Worm (Caenorhabditis elegans): ENCODE measurements around the gene C12D12.3.

Gene C12D12.3

ce11 chrX:3455561-3455960 is 33.5 kb upstream of the C12D12.3 start (continued):
- TF ChIP-seq egl-5 (tag; optimal IDR thresholded peaks at IDR 0.05), result peak; percentile 61
- no peak for TF ChIP-seq eor-1 (tag; optimal IDR thresholded peaks at IDR 0.05)

- no peak for TF ChIP-seq egl-5 (tag; optimal IDR thresholded peaks at IDR 0.05)
Measured at ce11 chrX:3462086-3462485, 27.0 kb upstream of the C12D12.3 start.

- TF ChIP-seq skn-1 (tag; optimal IDR thresholded peaks at IDR 0.05), result no peak
- TF ChIP-seq nhr-25 (tag; optimal IDR thresholded peaks at IDR 0.05), result peak; percentile 27
Measured at ce11 chrX:3463875-3464274, 25.2 kb upstream of the C12D12.3 start.

- no peak for TF ChIP-seq fkh-10 (GFP tag; optimal IDR thresholded peaks at IDR 0.05)
- TF ChIP-seq eor-1 (tag; optimal IDR thresholded peaks at IDR 0.05), result no peak
- no peak for TF ChIP-seq aly-2 (tag; optimal IDR thresholded peaks at IDR 0.05)
- no peak for TF ChIP-seq ceh-28 (tag; optimal IDR thresholded peaks at IDR 0.05)
- TF ChIP-seq hmg-11 (tag; optimal IDR thresholded peaks at IDR 0.05), result no peak
- peak; percentile 60 for TF ChIP-seq lin-39 (tag; optimal IDR thresholded peaks at IDR 0.05)
- TF ChIP-seq egl-27 (tag; optimal IDR thresholded peaks at IDR 0.05), result no peak
Measured at ce11 chrX:3464309-3465038, 24.6 kb upstream of the C12D12.3 start.

ce11 chrX:3465785-3466184 is 23.3 kb upstream of the C12D12.3 start, which contains the start of the genes ZK377.15 and sax-3:
ZK377.15 (minus strand) TSS chrX:3465885.
sax-3 (minus strand) TSS chrX:3465927.
- TF ChIP-seq hmg-11 (tag; optimal IDR thresholded peaks at IDR 0.05) (no peak), skn-1 (tag; optimal IDR thresholded peaks at IDR 0.05) (no peak), sea-2 (GFP tag; optimal IDR thresholded peaks at IDR 0.05) (no peak), jun-1 (tag; optimal IDR thresholded peaks at IDR 0.05) (no peak), nfya-1 (tag; optimal IDR thresholded peaks at IDR 0.05; ENCODE audit: insufficient read depth) (no peak), zag-1 (tag; optimal IDR thresholded peaks at IDR 0.05) (no peak), lsy-12 (tag; optimal IDR thresholded peaks at IDR 0.05) (no peak), elt-2 (tag; optimal IDR thresholded peaks at IDR 0.05) (no peak), ceh-16 (tag; optimal IDR thresholded peaks at IDR 0.05) (no peak), nhr-23 (tag; optimal IDR thresholded peaks at IDR 0.05) (no peak), eor-1 (tag; optimal IDR thresholded peaks at IDR 0.05) (no peak), pqm-1 (tag; optimal IDR thresholded peaks at IDR 0.05) (no peak), ztf-4 (tag; optimal IDR thresholded peaks at IDR 0.05) (no peak), unc-62 (GFP tag; optimal IDR thresholded peaks at IDR 0.05) (no peak), nhr-12 (tag; optimal IDR thresholded peaks at IDR 0.05) (no peak), nhr-28 (tag; optimal IDR thresholded peaks at IDR 0.05) (no peak), lin-15B (tag; optimal IDR thresholded peaks at IDR 0.05) (no peak), tbx-2 (tag; optimal IDR thresholded peaks at IDR 0.05) (no peak), ceh-9 (tag; optimal IDR thresholded peaks at IDR 0.05) (no peak), ceh-82 (tag; optimal IDR thresholded peaks at IDR 0.05) (no peak)

DNA sequence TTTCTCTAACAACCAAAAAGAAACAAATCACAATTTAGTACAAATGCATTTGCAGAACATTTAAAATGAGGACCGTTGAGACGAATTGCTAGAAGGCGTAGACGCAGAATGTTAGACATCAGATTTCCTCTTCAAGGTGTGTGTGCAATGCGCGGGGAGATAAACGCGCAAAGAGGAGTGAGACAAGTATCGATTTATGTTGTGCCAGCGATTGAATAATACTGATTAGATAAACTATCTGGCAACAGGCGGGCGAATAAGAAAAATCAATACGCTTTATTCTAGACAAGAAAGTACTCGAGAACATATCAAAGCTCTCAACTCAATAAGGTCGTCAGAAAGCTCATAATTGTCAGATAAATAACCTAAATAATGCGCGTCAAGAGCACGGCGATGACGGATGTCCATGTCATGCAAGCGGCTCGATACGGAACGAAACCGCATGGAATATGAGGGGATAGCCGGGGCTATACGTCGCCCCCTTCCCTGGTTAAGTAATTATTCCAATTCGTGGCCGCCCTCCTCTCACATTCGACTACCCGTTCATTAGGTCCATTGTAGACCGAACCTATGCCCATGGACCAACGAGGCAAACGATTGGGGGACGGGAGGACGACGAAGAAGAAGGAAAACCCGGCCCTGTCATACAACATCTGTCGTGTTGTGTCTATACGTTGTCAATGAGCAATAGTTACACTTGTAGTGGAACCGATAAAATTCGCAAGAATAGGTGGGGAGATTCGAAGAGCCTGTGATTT is 21.9 kb upstream of the C12D12.3 start:
- TF ChIP-seq tbx-2 (tag; optimal IDR thresholded peaks at IDR 0.05) (no peak), elt-1 (tag; optimal IDR thresholded peaks at IDR 0.05) (no peak), sea-2 (GFP tag; optimal IDR thresholded peaks at IDR 0.05) (no peak), eor-1 (tag; optimal IDR thresholded peaks at IDR 0.05) (no peak), hmg-11 (tag; optimal IDR thresholded peaks at IDR 0.05) (no peak), ama-1 (optimal IDR thresholded peaks at IDR 0.05) (no peak), R02D3.7 (tag; optimal IDR thresholded peaks at IDR 0.05) (no peak), lsy-12 (tag; optimal IDR thresholded peaks at IDR 0.05) (no peak), snpc-4 (tag; optimal IDR thresholded peaks at IDR 0.05) (no peak), ceh-16 (tag; optimal IDR thresholded peaks at IDR 0.05) (no peak)

Measured in whole organism, L3 larva.